Worm (Caenorhabditis elegans) whole organism, mixed stage, embryonic: Measurements from ENCODE around the gene dct-1.

Experiments used
- M03D4.4 ChIP-seq: sonication (generic microtip); optimal IDR thresholded peaks from 2 replicates; lab custom pipeline; 2017; ENCODE audit warnings: mild to moderate bottlenecking, missing genetic modification characterization, missing compliant biosample characterization
- bed-3 ChIP-seq: fragments of 200-800 bp; sonication (Bioruptor generic); optimal IDR thresholded peaks from 3 replicates; lab custom pipeline; 2018; ENCODE audit warnings: mild to moderate bottlenecking, missing genetic modification characterization, moderate library complexity, missing compliant biosample characterization
- blmp-1 ChIP-seq: fragments of 150-350 bp; optimal IDR thresholded peaks from 2 replicates; lab custom pipeline; 2014; ENCODE audit warnings: missing biosample characterization, missing genetic modification characterization
- ceh-39 ChIP-seq: fragments of 150-350 bp; optimal IDR thresholded peaks from 2 replicates; lab custom pipeline; 2014; ENCODE audit warnings: missing biosample characterization, missing genetic modification characterization
- ceh-43 ChIP-seq: fragments of 200-800 bp; sonication (Bioruptor generic); optimal IDR thresholded peaks from 2 replicates; lab custom pipeline; 2018; ENCODE audit warnings: mild to moderate bottlenecking, missing genetic modification characterization, moderate library complexity, missing compliant biosample characterization
- ceh-83 ChIP-seq: fragments of 200-800 bp; sonication (Bioruptor generic); optimal IDR thresholded peaks from 2 replicates; lab custom pipeline; 2018; ENCODE audit warnings: mild to moderate bottlenecking, missing genetic modification characterization, missing compliant biosample characterization
- ces-1 ChIP-seq: fragments of 150-350 bp; optimal IDR thresholded peaks from 2 replicates; lab custom pipeline; 2014; ENCODE audit warnings: missing biosample characterization, missing genetic modification reagents, missing genetic modification characterization
- cnd-1 ChIP-seq: fragments of 200-800 bp; sonication (Bioruptor generic); optimal IDR thresholded peaks from 2 replicates; lab custom pipeline; 2018; ENCODE audit warnings: mild to moderate bottlenecking, missing genetic modification characterization, missing compliant biosample characterization
- drap-1 ChIP-seq: fragments of 200-800 bp; sonication (Bioruptor generic); optimal IDR thresholded peaks from 3 replicates; lab custom pipeline; 2018; ENCODE audit warnings: mild to moderate bottlenecking, missing genetic modification characterization, missing compliant biosample characterization
- elt-1 ChIP-seq: sonication (generic microtip); optimal IDR thresholded peaks from 2 replicates; lab custom pipeline; 2017; ENCODE audit warnings: missing genetic modification characterization, mild to moderate bottlenecking, missing compliant biosample characterization, antibody characterized with exemption, moderate library complexity, borderline replicate concordance; ENCODE audit not compliant: insufficient read depth
- elt-3 ChIP-seq: fragments of 150-350 bp; optimal IDR thresholded peaks from 2 replicates; lab custom pipeline; 2014; ENCODE audit warnings: missing biosample characterization, missing genetic modification characterization
- flh-1 ChIP-seq: fragments of 200-800 bp; sonication (Bioruptor generic); optimal IDR thresholded peaks from 2 replicates; lab custom pipeline; 2018; ENCODE audit warnings: mild to moderate bottlenecking, missing genetic modification characterization, moderate library complexity, missing compliant biosample characterization
- ham-2 ChIP-seq: fragments of 200-800 bp; sonication (Bioruptor generic); optimal IDR thresholded peaks from 2 replicates; lab custom pipeline; 2018; ENCODE audit warnings: mild to moderate bottlenecking, missing genetic modification characterization, missing compliant biosample characterization
- hlh-1 ChIP-seq: fragments of 150-350 bp; optimal IDR thresholded peaks from 2 replicates; lab custom pipeline; 2014; ENCODE audit warnings: missing biosample characterization, missing genetic modification reagents, missing genetic modification characterization
- lin-13 ChIP-seq: fragments of 150-350 bp; optimal IDR thresholded peaks from 2 replicates; lab custom pipeline; 2014; ENCODE audit warnings: missing biosample characterization, missing genetic modification characterization
- lin-32 ChIP-seq: fragments of 200-800 bp; sonication (Bioruptor generic); optimal IDR thresholded peaks from 2 replicates; lab custom pipeline; 2018; ENCODE audit warnings: mild to moderate bottlenecking, missing genetic modification characterization, missing compliant biosample characterization
- lsy-2 ChIP-seq: fragments of 150-350 bp; optimal IDR thresholded peaks from 2 replicates; lab custom pipeline; 2014; ENCODE audit warnings: missing biosample characterization, missing genetic modification characterization
- mep-1 ChIP-seq: fragments of 150-350 bp; optimal IDR thresholded peaks from 2 replicates; lab custom pipeline; 2017; ENCODE audit warnings: missing biosample characterization, missing genetic modification reagents, missing genetic modification characterization, inconsistent platforms
- nhr-12 ChIP-seq: fragments of 150-350 bp; optimal IDR thresholded peaks from 2 replicates; lab custom pipeline; 2014; ENCODE audit warnings: missing biosample characterization, missing genetic modification characterization
- nhr-2 ChIP-seq: fragments of 150-350 bp; optimal IDR thresholded peaks from 2 replicates; lab custom pipeline; 2014; ENCODE audit warnings: missing biosample characterization, missing genetic modification characterization
- nhr-237 ChIP-seq: fragments of 150-350 bp; optimal IDR thresholded peaks from 2 replicates; lab custom pipeline; 2014; ENCODE audit warnings: missing biosample characterization, missing genetic modification characterization
- nhr-28 ChIP-seq: fragments of 150-350 bp; optimal IDR thresholded peaks from 2 replicates; lab custom pipeline; 2014; ENCODE audit warnings: missing biosample characterization, missing genetic modification characterization
- nhr-76 ChIP-seq: sonication (generic microtip); optimal IDR thresholded peaks from 2 replicates; lab custom pipeline; 2017; ENCODE audit warnings: missing biosample characterization, missing genetic modification characterization
- pha-4 ChIP-seq: fragments of 150-350 bp; optimal IDR thresholded peaks from 2 replicates; lab custom pipeline; 2018; ENCODE audit warnings: missing biosample characterization, missing genetic modification reagents, missing genetic modification characterization
- sem-2 ChIP-seq: fragments of 200-800 bp; sonication (Bioruptor generic); optimal IDR thresholded peaks from 2 replicates; lab custom pipeline; 2018; ENCODE audit warnings: mild to moderate bottlenecking, missing genetic modification characterization, missing compliant biosample characterization
- sptf-1 ChIP-seq: sonication (generic microtip); optimal IDR thresholded peaks from 2 replicates; lab custom pipeline; 2017; ENCODE audit warnings: mild to moderate bottlenecking, missing genetic modification characterization, moderate library complexity, missing compliant biosample characterization
- tbx-8 ChIP-seq: fragments of 200-800 bp; sonication (Bioruptor generic); optimal IDR thresholded peaks from 2 replicates; lab custom pipeline; 2018; ENCODE audit warnings: mild to moderate bottlenecking, missing genetic modification characterization, moderate library complexity, missing compliant biosample characterization
- unc-120 ChIP-seq: sonication (generic microtip); optimal IDR thresholded peaks from 2 replicates; lab custom pipeline; 2017; ENCODE audit warnings: missing genetic modification characterization, missing compliant biosample characterization; ENCODE audit not compliant: poor library complexity, severe bottlenecking
- unc-39 ChIP-seq: fragments of 150-350 bp; optimal IDR thresholded peaks from 2 replicates; lab custom pipeline; 2014; ENCODE audit warnings: missing biosample characterization, missing genetic modification characterization
- unc-62 ChIP-seq: fragments of 150-350 bp; optimal IDR thresholded peaks from 2 replicates; lab custom pipeline; 2014; ENCODE audit warnings: missing biosample characterization, missing genetic modification reagents, missing genetic modification characterization

Gene dct-1

ce11 chrX:7952226-7953062 is 1.7 kb upstream of the dct-1 start:
- TF ChIP-seq nhr-28, result no peak
- TF ChIP-seq nhr-12, result no peak
- no peak for TF ChIP-seq nhr-2
- TF ChIP-seq hlh-1 (tag; lab: Kevin White, UChicago), result no peak
- TF ChIP-seq cnd-1 (tag; lab: Kevin White, UChicago), result no peak
- no peak for TF ChIP-seq drap-1 (GFP tag; lab: Kevin White, UChicago)
- TF ChIP-seq sptf-1 (tag; lab: Kevin White, UChicago), result no peak
- TF ChIP-seq ceh-83 (GFP tag; lab: Kevin White, UChicago), result no peak
- no peak for TF ChIP-seq mep-1
- TF ChIP-seq elt-3 (tag; lab: Kevin White, UChicago), result no peak
- TF ChIP-seq unc-120, result no peak
- no peak for TF ChIP-seq lsy-2 (tag; lab: Kevin White, UChicago)
- TF ChIP-seq lin-13 (tag; lab: Kevin White, UChicago), result no peak
- TF ChIP-seq nhr-237, result no peak

- TF ChIP-seq unc-39 (tag; lab: Kevin White, UChicago) (no peak), ceh-83 (GFP tag; lab: Kevin White, UChicago) (no peak), blmp-1 (tag; lab: Kevin White, UChicago) (no peak)
- TF ChIP-seq, all 35 proteins: peak for 0
These were observed 1.2 kb upstream of the dct-1 start for ce11 chrX:7953063-7953337.

ce11 chrX:7953695-7954094 is 459 bp upstream of the dct-1 start:
- TF ChIP-seq pha-4 (tag; lab: Kevin White, UChicago) (peak; percentile 34), unc-39 (tag; lab: Kevin White, UChicago) (no peak)

- TF ChIP-seq unc-62 (GFP tag; lab: Kevin White, UChicago), result no peak
- no peak for TF ChIP-seq elt-1
- TF ChIP-seq lin-13 (tag; lab: Kevin White, UChicago), result no peak
- no peak for TF ChIP-seq sem-2
- no peak for TF ChIP-seq ces-1
- TF ChIP-seq nhr-12, result no peak
- no peak for TF ChIP-seq mep-1
- no peak for TF ChIP-seq hlh-1 (tag; lab: Kevin White, UChicago)
- no peak for TF ChIP-seq elt-3 (tag; lab: Kevin White, UChicago)
- no peak for TF ChIP-seq nhr-237
- no peak for TF ChIP-seq drap-1 (GFP tag; lab: Kevin White, UChicago)
- TF ChIP-seq cnd-1 (tag; lab: Kevin White, UChicago), result no peak
- no peak for TF ChIP-seq nhr-2
- no peak for TF ChIP-seq lsy-2 (tag; lab: Kevin White, UChicago)
- TF ChIP-seq unc-120, result no peak
- no peak for TF ChIP-seq bed-3 (GFP tag; lab: Kevin White, UChicago)
- TF ChIP-seq tbx-8 (GFP tag; lab: Kevin White, UChicago), result no peak
These were observed 2.3 kb downstream of the dct-1 start for ce11 chrX:7956449-7956848.

ce11 chrX:7958203-7958602 is 4.0 kb downstream of the dct-1 start, which contains the start of gene sfxn-2:
Gene sfxn-2 (minus strand): TSS chrX:7958303.
- TF ChIP-seq drap-1 (GFP tag; lab: Kevin White, UChicago), result no peak
- no peak for TF ChIP-seq cnd-1 (tag; lab: Kevin White, UChicago)
- TF ChIP-seq pha-4 (tag; lab: Kevin White, UChicago), result no peak
- no peak for TF ChIP-seq flh-1 (GFP tag; lab: Kevin White, UChicago)
- no peak for TF ChIP-seq lin-32
- TF ChIP-seq hlh-1 (tag; lab: Kevin White, UChicago), result no peak
- TF ChIP-seq bed-3 (GFP tag; lab: Kevin White, UChicago), result no peak
- TF ChIP-seq sptf-1 (tag; lab: Kevin White, UChicago), result no peak
- TF ChIP-seq unc-120, result no peak
- TF ChIP-seq nhr-76 (tag; lab: Kevin White, UChicago), result no peak
- no peak for TF ChIP-seq ceh-43 (GFP tag; lab: Kevin White, UChicago)
- TF ChIP-seq nhr-28, result no peak
- no peak for TF ChIP-seq ham-2 (GFP tag; lab: Kevin White, UChicago)
- TF ChIP-seq elt-1, result no peak
- TF ChIP-seq ceh-39, result no peak

ce11 chrX:7961623-7962022 is 7.5 kb downstream of the dct-1 start, which contains the start of gene sem-5:
Gene sem-5 (minus strand): TSS chrX:7961723.
- TF ChIP-seq flh-1 (GFP tag; lab: Kevin White, UChicago), result no peak
- TF ChIP-seq unc-120, result no peak
- no peak for TF ChIP-seq elt-1
- TF ChIP-seq M03D4.4 (tag; lab: Kevin White, UChicago), result peak; percentile 50
- peak; percentile 39 for TF ChIP-seq ceh-83 (GFP tag; lab: Kevin White, UChicago)
